Worm (Caenorhabditis elegans) whole organism, L1 larva: Measurements from ENCODE around the gene Y43F8C.17.

Experiments used
- aha-1 ChIP-seq: fragments of 150-350 bp; optimal IDR thresholded peaks from 2 replicates; lab custom pipeline; 2014; ENCODE audit warnings: missing biosample characterization, missing genetic modification characterization
- aly-2 ChIP-seq: fragments of 150-350 bp; optimal IDR thresholded peaks from 2 replicates; lab custom pipeline; 2014; ENCODE audit warnings: missing biosample characterization, missing genetic modification characterization
- ama-1 ChIP-seq: fragments of 150-350 bp; optimal IDR thresholded peaks from 2 replicates; lab custom pipeline; 2014
- efl-3 ChIP-seq: fragments of 200-800 bp; sonication (Bioruptor generic); optimal IDR thresholded peaks from 2 replicates; lab custom pipeline; 2018; ENCODE audit warnings: mild to moderate bottlenecking, missing genetic modification characterization, missing compliant biosample characterization
- lin-13 ChIP-seq: fragments of 150-350 bp; optimal IDR thresholded peaks from 2 replicates; lab custom pipeline; 2014; ENCODE audit warnings: missing biosample characterization, missing genetic modification reagents, missing genetic modification characterization
- lir-3 ChIP-seq: sonication (generic microtip); optimal IDR thresholded peaks from 2 replicates; lab custom pipeline; 2016; ENCODE audit warnings: mild to moderate bottlenecking, missing genetic modification characterization, moderate library complexity, missing compliant biosample characterization; ENCODE audit not compliant: poor library complexity
- mep-1 ChIP-seq: fragments of 150-350 bp; optimal IDR thresholded peaks from 2 replicates; lab custom pipeline; 2014; ENCODE audit warnings: missing biosample characterization, missing genetic modification characterization
- nhr-28 ChIP-seq: fragments of 150-350 bp; optimal IDR thresholded peaks from 2 replicates; lab custom pipeline; 2014; ENCODE audit warnings: missing biosample characterization, missing genetic modification characterization
- nhr-90 ChIP-seq: sonication (generic microtip); optimal IDR thresholded peaks from 2 replicates; lab custom pipeline; 2016; ENCODE audit warnings: mild to moderate bottlenecking, missing genetic modification characterization, missing compliant biosample characterization; ENCODE audit not compliant: poor library complexity
- sup-37 ChIP-seq: fragments of 200-800 bp; sonication (Bioruptor generic); optimal IDR thresholded peaks from 2 replicates; lab custom pipeline; 2018; ENCODE audit warnings: mild to moderate bottlenecking, missing genetic modification characterization, missing compliant biosample characterization
- tbx-2 ChIP-seq: sonication (generic microtip); optimal IDR thresholded peaks from 2 replicates; lab custom pipeline; 2016; ENCODE audit warnings: missing genetic modification characterization, missing compliant biosample characterization
- tlp-1 ChIP-seq: fragments of 150-350 bp; optimal IDR thresholded peaks from 2 replicates; lab custom pipeline; 2014; ENCODE audit warnings: missing biosample characterization, missing genetic modification characterization
- ztf-11 ChIP-seq, 2 experiments: sonication (generic microtip); optimal IDR thresholded peaks; 2 replicates each; lab custom pipeline; 2016 to 2017; ENCODE audit warnings: missing genetic modification characterization in 2 of 2, missing biosample characterization in 1 of 2, missing compliant biosample characterization in 1 of 2

DNA sequence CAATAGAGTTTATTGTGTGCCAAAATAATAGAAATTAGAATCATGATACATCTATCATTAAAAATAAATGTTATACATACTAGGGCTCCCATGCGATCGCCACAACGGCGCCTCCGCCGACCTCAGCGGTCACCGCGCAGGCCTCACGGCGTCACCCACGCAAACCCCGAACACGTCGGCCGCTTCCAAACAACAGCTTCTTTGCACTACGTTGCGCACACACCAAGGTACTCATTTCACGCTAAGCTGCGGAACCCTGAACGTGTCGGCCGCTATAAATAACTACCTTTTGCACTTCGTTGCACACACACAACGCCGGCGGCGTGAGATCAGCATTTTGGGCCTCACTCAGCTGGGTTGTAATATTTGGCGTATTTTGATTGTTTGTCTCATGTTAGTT lies 43.3 kb downstream of the Y43F8C.17 start:
- TF ChIP-seq nhr-90 (tag; lab: Kevin White, UChicago) = no peak
- no peak for TF ChIP-seq mep-1 (tag; lab: Kevin White, UChicago)
- no peak for TF ChIP-seq lin-13 (GFP tag; lab: Kevin White, UChicago)
- no peak for TF ChIP-seq lir-3
- no peak for TF ChIP-seq efl-3
- no peak for TF ChIP-seq ama-1 (lab: Kevin White, UChicago)
- no peak for TF ChIP-seq ztf-11 (tag; optimal IDR thresholded peaks at IDR 0.05; lab: Kevin White, UChicago)
- no peak for TF ChIP-seq tlp-1 (tag; lab: Kevin White, UChicago)
- TF ChIP-seq sup-37 = no peak
- TF ChIP-seq aly-2 (tag; lab: Kevin White, UChicago) = no peak
- no peak for TF ChIP-seq nhr-28 (tag; lab: Kevin White, UChicago)
- no peak for TF ChIP-seq aha-1
- no peak for TF ChIP-seq tbx-2 (tag; lab: Kevin White, UChicago)
